Fruit fly (Drosophila melanogaster) whole organism, embryonic: ENCODE results near the gene CG6441.

Experiments
- Abd-B ChIP-seq: fragments of 200-800 bp; sonication (Bioruptor generic); optimal IDR thresholded peaks from 2 replicates; lab custom pipeline; 2018; ENCODE audit warnings: missing biosample characterization, mild to moderate bottlenecking, missing genetic modification characterization, moderate library complexity
- Atf6 ChIP-seq: fragments of 200-800 bp; sonication (Bioruptor generic); IDR thresholded peaks from 2 replicates; pipeline ENCODE4 v1.3.6; 2022; ENCODE audit warnings: missing biosample characterization, missing genetic modification characterization
- B-H2 ChIP-seq: fragments of 200-800 bp; sonication (Bioruptor generic); optimal IDR thresholded peaks from 2 replicates; lab custom pipeline; 2018; ENCODE audit warnings: missing biosample characterization, mild to moderate bottlenecking, missing genetic modification characterization
- CG11247 ChIP-seq: fragments of 200-800 bp; sonication (Bioruptor generic); IDR thresholded peaks from 2 replicates; pipeline ENCODE4 v1.3.6; 2022; ENCODE audit warnings: missing biosample characterization, missing genetic modification characterization
- CG12769 ChIP-seq: fragments of 200-800 bp; sonication (Bioruptor generic); optimal IDR thresholded peaks from 2 replicates; lab custom pipeline; 2019; ENCODE audit warnings: missing biosample characterization, mild to moderate bottlenecking, missing genetic modification characterization, moderate library complexity
- CG13287 ChIP-seq: fragments of 200-800 bp; sonication (Bioruptor generic); IDR thresholded peaks from 2 replicates; pipeline ENCODE4 v1.3.6; 2022; ENCODE audit warnings: missing biosample characterization, missing genetic modification characterization; ENCODE audit not compliant: partially characterized antibody
- CG13624 ChIP-seq: fragments of 200-800 bp; sonication (Bioruptor generic); optimal IDR thresholded peaks from 2 replicates; lab custom pipeline; 2016; ENCODE audit warnings: missing biosample characterization, missing genetic modification characterization
- CG17385 ChIP-seq: fragments of 200-800 bp; sonication (Bioruptor generic); optimal IDR thresholded peaks from 3 replicates; lab custom pipeline; 2018; ENCODE audit warnings: missing biosample characterization, mild to moderate bottlenecking, missing genetic modification characterization
- CG2120 ChIP-seq: fragments of 200-800 bp; sonication (Bioruptor generic); optimal IDR thresholded peaks from 3 replicates; lab custom pipeline; 2016; ENCODE audit warnings: missing biosample characterization, missing genetic modification characterization
- CG2875 ChIP-seq: fragments of 200-800 bp; sonication (Bioruptor generic); optimal IDR thresholded peaks from 2 replicates; lab custom pipeline; 2017; ENCODE audit warnings: missing biosample characterization, mild to moderate bottlenecking, missing genetic modification characterization, missing genetic modification reagents
- CG34224 ChIP-seq: fragments of 200-800 bp; sonication (Bioruptor generic); IDR thresholded peaks from 3 replicates; pipeline ENCODE4 v1.3.6; 2022; ENCODE audit warnings: missing biosample characterization, missing genetic modification characterization; ENCODE audit not compliant: partially characterized antibody
- CG4282 ChIP-seq: fragments of 200-800 bp; sonication (Bioruptor generic); optimal IDR thresholded peaks from 2 replicates; lab custom pipeline; 2016; ENCODE audit warnings: missing biosample characterization, missing genetic modification characterization
- CG4730 ChIP-seq: fragments of 200-800 bp; sonication (Bioruptor generic); IDR thresholded peaks from 2 replicates; pipeline ENCODE4 v1.3.6; 2022; ENCODE audit warnings: missing biosample characterization, missing genetic modification characterization
- CG4854 ChIP-seq: fragments of 200-800 bp; sonication (Bioruptor generic); optimal IDR thresholded peaks from 2 replicates; lab custom pipeline; 2016; ENCODE audit warnings: missing biosample characterization, missing genetic modification characterization, inconsistent platforms
- CG6654 ChIP-seq: fragments of 200-800 bp; sonication (Bioruptor generic); optimal IDR thresholded peaks from 2 replicates; lab custom pipeline; 2017; ENCODE audit warnings: missing biosample characterization, mild to moderate bottlenecking, missing genetic modification characterization
- CG6791 ChIP-seq: fragments of 200-800 bp; sonication (Bioruptor generic); IDR thresholded peaks from 3 replicates; pipeline ENCODE4 v1.3.6; 2022; ENCODE audit warnings: missing biosample characterization, missing genetic modification characterization; ENCODE audit not compliant: partially characterized antibody
- CG8944 ChIP-seq: fragments of 200-800 bp; sonication (Bioruptor generic); optimal IDR thresholded peaks from 3 replicates; lab custom pipeline; 2016; ENCODE audit warnings: missing biosample characterization, missing genetic modification characterization
- CG9727 ChIP-seq: fragments of 200-800 bp; sonication (Bioruptor generic); optimal IDR thresholded peaks from 3 replicates; lab custom pipeline; 2017; ENCODE audit warnings: missing biosample characterization, mild to moderate bottlenecking, missing genetic modification characterization
- HmgD ChIP-seq: fragments of 200-800 bp; sonication (Bioruptor generic); optimal IDR thresholded peaks from 3 replicates; lab custom pipeline; 2016; ENCODE audit warnings: missing biosample characterization, missing genetic modification characterization
- Hr3 ChIP-seq: fragments of 200-800 bp; sonication (Bioruptor generic); optimal IDR thresholded peaks from 3 replicates; lab custom pipeline; 2016; ENCODE audit warnings: missing biosample characterization, missing genetic modification characterization
- Kr ChIP-seq: fragments of 200-800 bp; sonication (Bioruptor generic); optimal IDR thresholded peaks from 2 replicates; lab custom pipeline; 2017; ENCODE audit warnings: missing biosample characterization, mild to moderate bottlenecking, missing genetic modification characterization
- NC2α ChIP-seq: fragments of 200-800 bp; sonication (Bioruptor generic); optimal IDR thresholded peaks from 2 replicates; lab custom pipeline; 2016; ENCODE audit warnings: missing biosample characterization, missing genetic modification characterization
- Oaz ChIP-seq: fragments of 200-800 bp; sonication (Bioruptor generic); IDR thresholded peaks from 2 replicates; pipeline ENCODE4 v1.3.6; 2022; ENCODE audit warnings: missing biosample characterization, missing genetic modification characterization
- PHDP ChIP-seq: fragments of 200-800 bp; sonication (Bioruptor generic); optimal IDR thresholded peaks from 3 replicates; lab custom pipeline; 2018; ENCODE audit warnings: missing biosample characterization, mild to moderate bottlenecking, missing genetic modification characterization, moderate library complexity
- Sin3A ChIP-seq: fragments of >200 bp; optimal IDR thresholded peaks from 2 replicates; lab custom pipeline; 2018
- Six4 ChIP-seq: fragments of 200-800 bp; sonication (Bioruptor generic); optimal IDR thresholded peaks from 2 replicates; lab custom pipeline; 2016; ENCODE audit warnings: missing biosample characterization, missing genetic modification characterization
- Usf ChIP-seq: fragments of 200-800 bp; sonication (Bioruptor generic); optimal IDR thresholded peaks from 2 replicates; lab custom pipeline; 2017; ENCODE audit warnings: missing genotype, missing biosample characterization, missing genetic modification characterization
- aop ChIP-seq: fragments of 200-800 bp; sonication (Bioruptor generic); IDR thresholded peaks from 2 replicates; pipeline ENCODE4 v1.3.6; 2022; ENCODE audit warnings: missing biosample characterization, missing genetic modification characterization
- ap ChIP-seq: fragments of 200-800 bp; sonication (Bioruptor generic); IDR thresholded peaks from 2 replicates; pipeline ENCODE4 v1.3.6; 2022; ENCODE audit warnings: missing biosample characterization, missing genetic modification characterization
- ato ChIP-seq: fragments of 200-800 bp; sonication (Bioruptor generic); IDR thresholded peaks from 2 replicates; pipeline ENCODE4 v1.3.6; 2022; ENCODE audit warnings: missing biosample characterization, missing genetic modification characterization; ENCODE audit not compliant: partially characterized antibody
- bcd ChIP-seq: fragments of 200-800 bp; sonication (Bioruptor generic); optimal IDR thresholded peaks from 2 replicates; lab custom pipeline; 2017; ENCODE audit warnings: missing biosample characterization, mild to moderate bottlenecking, missing genetic modification characterization
- btn ChIP-seq: fragments of 200-800 bp; sonication (Bioruptor generic); optimal IDR thresholded peaks from 2 replicates; lab custom pipeline; 2016; ENCODE audit warnings: missing biosample characterization, missing genetic modification characterization
- cad ChIP-seq: fragments of >200 bp; optimal IDR thresholded peaks from 2 replicates; lab custom pipeline; 2017; ENCODE audit warnings: missing biosample characterization, missing genetic modification characterization
- croc ChIP-seq: fragments of 200-800 bp; sonication (Bioruptor generic); conservative IDR thresholded peaks from 3 replicates; pipeline ENCODE4 v1.3.6; 2022; ENCODE audit warnings: missing biosample characterization, missing genetic modification characterization
- dati ChIP-seq: fragments of 200-800 bp; sonication (Bioruptor generic); IDR thresholded peaks from 2 replicates; pipeline ENCODE4 v1.3.6; 2022; ENCODE audit warnings: missing biosample characterization, missing genetic modification characterization
- dimm ChIP-seq: fragments of 200-800 bp; sonication (Bioruptor generic); IDR thresholded peaks from 2 replicates; pipeline ENCODE4 v1.3.6; 2022; ENCODE audit warnings: missing biosample characterization, missing genetic modification characterization
- disco-r ChIP-seq: fragments of 200-800 bp; sonication (Bioruptor generic); optimal IDR thresholded peaks from 2 replicates; lab custom pipeline; 2016; ENCODE audit warnings: missing biosample characterization, missing genetic modification characterization
- fu2 ChIP-seq: fragments of 200-800 bp; sonication (Bioruptor generic); optimal IDR thresholded peaks from 2 replicates; lab custom pipeline; 2016; ENCODE audit warnings: missing biosample characterization, missing genetic modification characterization
- gce ChIP-seq: fragments of 200-800 bp; sonication (Bioruptor generic); IDR thresholded peaks from 3 replicates; pipeline ENCODE4 v1.3.6; 2022; ENCODE audit warnings: missing biosample characterization, missing genetic modification characterization
- grau ChIP-seq: fragments of 200-800 bp; optimal IDR thresholded peaks from 3 replicates; lab custom pipeline; 2019; ENCODE audit warnings: missing biosample characterization, mild to moderate bottlenecking, missing genetic modification characterization, moderate library complexity
- gt ChIP-seq: fragments of 200-800 bp; sonication (Bioruptor generic); IDR thresholded peaks from 2 replicates; pipeline ENCODE4 v1.3.6; 2022; ENCODE audit warnings: missing biosample characterization, missing genetic modification characterization
- jumu ChIP-seq: fragments of 200-800 bp; sonication (Bioruptor generic); optimal IDR thresholded peaks from 3 replicates; lab custom pipeline; 2016; ENCODE audit warnings: missing biosample characterization, missing genetic modification characterization
- mirr ChIP-seq: fragments of 200-800 bp; sonication (Bioruptor generic); optimal IDR thresholded peaks from 3 replicates; lab custom pipeline; 2018; ENCODE audit warnings: missing biosample characterization, mild to moderate bottlenecking, missing genetic modification characterization
- peb ChIP-seq: fragments of 200-800 bp; sonication (Bioruptor generic); IDR thresholded peaks from 2 replicates; pipeline ENCODE4 v1.3.6; 2022; ENCODE audit warnings: missing biosample characterization, missing genetic modification characterization
- pita ChIP-seq: fragments of 200-800 bp; sonication (Bioruptor generic); optimal IDR thresholded peaks from 2 replicates; lab custom pipeline; 2017; ENCODE audit warnings: missing biosample characterization, mild to moderate bottlenecking, missing genetic modification characterization
- pzg ChIP-seq: fragments of 200-800 bp; sonication (Bioruptor generic); optimal IDR thresholded peaks from 3 replicates; lab custom pipeline; 2018; ENCODE audit warnings: missing biosample characterization, mild to moderate bottlenecking, missing genetic modification characterization, moderate library complexity
- ro ChIP-seq: fragments of 200-800 bp; sonication (Bioruptor generic); IDR thresholded peaks from 2 replicates; pipeline ENCODE4 v1.3.6; 2022; ENCODE audit warnings: missing biosample characterization, missing genetic modification characterization
- sna ChIP-seq: fragments of 200-800 bp; sonication (Bioruptor generic); IDR thresholded peaks from 2 replicates; pipeline ENCODE4 v1.3.6; 2022; ENCODE audit warnings: missing biosample characterization, missing genetic modification characterization; ENCODE audit not compliant: partially characterized antibody
- ssp ChIP-seq: fragments of 200-800 bp; sonication (Bioruptor generic); IDR thresholded peaks from 2 replicates; pipeline ENCODE4 v1.3.6; 2022; ENCODE audit warnings: missing biosample characterization, missing genetic modification characterization
- tll ChIP-seq, 2 experiments: fragments of 200-800 bp in 1 of 2; fragments of >200 bp in 1 of 2; sonication (Bioruptor generic) in 1 of 2; optimal IDR thresholded peaks; 2 replicates each; lab custom pipeline; 2017 to 2019; ENCODE audit warnings: missing biosample characterization in 2 of 2, missing genetic modification characterization in 2 of 2, mild to moderate bottlenecking in 1 of 2, moderate library complexity in 1 of 2
- wek ChIP-seq: fragments of 200-800 bp; sonication (Bioruptor generic); optimal IDR thresholded peaks from 3 replicates; lab custom pipeline; 2018; ENCODE audit warnings: missing biosample characterization, mild to moderate bottlenecking, missing genetic modification characterization, moderate library complexity
- yki ChIP-seq: fragments of >200 bp; optimal IDR thresholded peaks from 3 replicates; lab custom pipeline; 2018

CG6441 gene

DNA sequence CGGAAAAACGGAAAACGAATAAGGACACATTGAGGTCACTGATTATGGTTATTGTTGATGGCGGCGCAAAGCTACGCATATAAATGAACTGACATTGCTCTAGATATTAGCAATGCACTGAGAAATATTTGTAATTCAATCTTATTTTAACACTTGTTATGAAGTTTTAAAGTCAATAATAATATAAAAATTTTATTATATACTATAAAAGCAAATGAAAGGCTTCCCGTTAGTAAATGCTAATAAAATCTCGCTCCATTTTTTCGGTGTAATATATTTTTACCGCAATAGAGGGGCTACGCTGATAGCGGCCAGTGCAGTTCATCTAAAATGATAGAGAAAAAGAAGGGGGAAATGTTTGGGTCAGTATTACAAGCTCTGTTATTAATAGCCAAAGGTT is 17.4 kb downstream of the CG6441 start (continued):
- TF ChIP-seq gce (GFP tag; lab: Robert Waterston, UW), result no peak
- no peak for TF ChIP-seq Kr
- TF ChIP-seq mirr (GFP tag; lab: Kevin White, UChicago), result no peak
- no peak for TF ChIP-seq dimm (GFP tag; lab: Robert Waterston, UW)
- no peak for TF ChIP-seq btn (GFP tag; lab: Kevin White, UChicago)
- TF ChIP-seq cad (GFP tag; lab: Kevin White, UChicago), result no peak
- no peak for TF ChIP-seq peb (GFP tag; lab: Robert Waterston, UW)
- peak; percentile 28; the same call in 1 of the 3 replicates for TF ChIP-seq croc (GFP tag; lab: Robert Waterston, UW)
- TF ChIP-seq Usf (GFP tag; lab: Kevin White, UChicago), result no peak
- TF ChIP-seq Abd-B (GFP tag; lab: Kevin White, UChicago), result peak; percentile 27
- TF ChIP-seq ato, result no peak
- no peak for TF ChIP-seq CG4854 (GFP tag; lab: Kevin White, UChicago)
- TF ChIP-seq CG13624 (GFP tag; lab: Kevin White, UChicago), result no peak
- TF ChIP-seq B-H2 (GFP tag; lab: Kevin White, UChicago), result no peak
- TF ChIP-seq pzg (GFP tag; lab: Kevin White, UChicago), result no peak
- TF ChIP-seq sna (GFP tag; lab: Robert Waterston, UW), result no peak
- TF ChIP-seq bcd (GFP tag; lab: Kevin White, UChicago), result peak; percentile 0
- peak; percentile 33 for TF ChIP-seq CG9727 (GFP tag; lab: Kevin White, UChicago)
- TF ChIP-seq ssp (GFP tag; lab: Robert Waterston, UW), result peak; percentile 36; the same call in 1 of the 2 replicates
- TF ChIP-seq CG12769 (tag; lab: Kevin White, UChicago), result no peak
- TF ChIP-seq grau, result peak; percentile 57
- peak; percentile 69 for TF ChIP-seq PHDP (tag; lab: Kevin White, UChicago)
- TF ChIP-seq wek (GFP tag; lab: Kevin White, UChicago), result no peak
- no peak for TF ChIP-seq tll (GFP tag; optimal IDR thresholded peaks at IDR 0.05; lab: Kevin White, UChicago)
- TF ChIP-seq dati (GFP tag; lab: Robert Waterston, UW), result 0 out of 2 replicates have a peak, but pooled peaks have one; percentile 18
- no peak for TF ChIP-seq CG4730 (GFP tag; lab: Robert Waterston, UW)
- 0 out of 2 replicates have a peak, but pooled peaks have one; percentile 26 for TF ChIP-seq ap (GFP tag; lab: Robert Waterston, UW)
- peak; percentile 51; the same call in 1 of the 2 replicates for TF ChIP-seq ro (GFP tag; lab: Robert Waterston, UW)
- no peak for TF ChIP-seq disco-r (GFP tag; lab: Kevin White, UChicago)
- no peak for TF ChIP-seq NC2α (GFP tag; lab: Kevin White, UChicago)
- TF ChIP-seq CG2120 (GFP tag; lab: Kevin White, UChicago), result no peak
- TF ChIP-seq CG6791 (GFP tag; lab: Robert Waterston, UW), result no peak
- TF ChIP-seq CG8944, result no peak
- peak; percentile 42 for TF ChIP-seq Six4 (GFP tag; lab: Kevin White, UChicago)
- no peak for TF ChIP-seq CG2875
- TF ChIP-seq CG11247 (GFP tag; lab: Robert Waterston, UW), result peak; percentile 37; the same call in 1 of the 2 replicates
- no peak for TF ChIP-seq Sin3A
- no peak for TF ChIP-seq fu2 (GFP tag; lab: Kevin White, UChicago)
- TF ChIP-seq CG4282 (GFP tag; lab: Kevin White, UChicago), result no peak
- no peak for TF ChIP-seq CG34224 (GFP tag; lab: Robert Waterston, UW)
- no peak for TF ChIP-seq CG6654 (GFP tag; lab: Kevin White, UChicago)
- TF ChIP-seq Hr3 (GFP tag; lab: Kevin White, UChicago), result peak; percentile 37
- peak; percentile 35; the same call in 1 of the 2 replicates for TF ChIP-seq Oaz (GFP tag; lab: Robert Waterston, UW)
- no peak for TF ChIP-seq gt (GFP tag; lab: Robert Waterston, UW)
- TF ChIP-seq HmgD (GFP tag; lab: Kevin White, UChicago), result no peak
- TF ChIP-seq CG17385 (GFP tag; lab: Kevin White, UChicago), result peak; percentile 58
- no peak for TF ChIP-seq jumu (GFP tag; lab: Kevin White, UChicago)
- TF ChIP-seq Atf6 (GFP tag; lab: Robert Waterston, UW), result peak; percentile 71
- TF ChIP-seq aop (GFP tag; lab: Robert Waterston, UW), result no peak
- TF ChIP-seq yki, result no peak
- no peak for TF ChIP-seq CG13287 (GFP tag; lab: Robert Waterston, UW)
- no peak for TF ChIP-seq pita
